Fruit fly (Drosophila melanogaster) S2 (cell line): Measurements from ENCODE around the gene Teh1.

Experiments
- CG8478 ChIP-seq: fragments of >200 bp; optimal IDR thresholded peaks from 2 replicates; lab custom pipeline; 2018
- CTCF ChIP-seq, 2 experiments: fragments of >200 bp; optimal IDR thresholded peaks; 2 replicates each; lab custom pipeline; 2018

DNA sequence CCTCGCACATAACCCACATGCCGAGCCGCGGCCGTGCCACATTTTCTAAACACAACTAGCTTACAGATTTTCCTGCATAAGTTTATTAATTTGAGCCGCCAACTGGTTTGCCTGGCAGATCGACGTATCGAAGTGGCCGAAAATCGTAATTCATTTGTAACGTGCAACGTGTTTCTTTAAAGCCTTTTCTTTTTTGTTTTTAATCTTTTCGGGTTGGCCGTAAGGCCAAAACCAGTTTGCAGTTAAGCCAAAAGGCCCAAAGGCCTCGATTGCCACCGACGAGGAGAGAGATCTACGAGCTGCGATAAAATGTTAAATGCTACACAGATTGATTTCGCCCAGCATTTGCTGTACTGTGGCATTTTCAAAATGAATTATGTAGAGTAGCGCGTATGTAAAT, 35.5 kb upstream of the Teh1 start:
- TF ChIP-seq CG8478 (lab: Kevin White, UChicago): no peak
- no peak for TF ChIP-seq CTCF (optimal IDR thresholded peaks at IDR 0.05; lab: Kevin White, UChicago)
